Worm (Caenorhabditis elegans): ENCODE results near the gene ZK1248.19.

- TF ChIP-seq hnd-1 (tag; optimal IDR thresholded peaks at IDR 0.05) (no peak), ama-1 (optimal IDR thresholded peaks at IDR 0.05) (no peak), pes-1 (GFP tag; IDR thresholded peaks at IDR 0.05) (no peak), aly-1 (tag; optimal IDR thresholded peaks at IDR 0.05) (no peak), sea-1 (GFP tag; conservative IDR thresholded peaks at IDR 0.05) (no peak), tbx-37 (GFP tag; conservative IDR thresholded peaks at IDR 0.05) (no peak), ceh-13 (GFP tag; optimal IDR thresholded peaks at IDR 0.05) (no peak)
These were observed 761 bp downstream of the ZK1248.19 start, which contains the start of gene ZK1248.15 for ce11 chrII:5838453-5838852.

Data from whole organism, early embryonic.